Worm (Caenorhabditis elegans): ENCODE results near the gene arx-4.

The arx-4 gene

ce11 chrIII:907311-907710, 45.2 kb downstream of the arx-4 start, which contains the start of gene F23H11.4:
F23H11.4 (minus strand) TSS chrIII:907539.
- TF ChIP-seq efl-1 (optimal IDR thresholded peaks at IDR 0.05): no peak
- TF ChIP-seq efl-1 (GFP tag; optimal IDR thresholded peaks at IDR 0.05 in 1 of 2): peak in 1 of 2 experiments; percentile 71
- no peak for TF ChIP-seq blmp-1 (tag; optimal IDR thresholded peaks at IDR 0.05)

ce11 chrIII:907990-908389, 45.9 kb downstream of the arx-4 start:
- TF ChIP-seq alr-1 (tag; optimal IDR thresholded peaks at IDR 0.05; ENCODE audit: borderline replicate concordance) (no peak), zip-4 (GFP tag; optimal IDR thresholded peaks at IDR 0.05) (no peak), blmp-1 (tag; optimal IDR thresholded peaks at IDR 0.05) (peak; percentile 61), jun-1 (tag; optimal IDR thresholded peaks at IDR 0.05) (peak; percentile 71), efl-1 (optimal IDR thresholded peaks at IDR 0.05) (peak; percentile 6 to 49), efl-1 (GFP tag; optimal IDR thresholded peaks at IDR 0.05 in 1 of 2) (peak in 1 of 2 experiments; percentile 7), tbx-2 (tag; optimal IDR thresholded peaks at IDR 0.05) (no peak), egl-13 (tag; optimal IDR thresholded peaks at IDR 0.05) (no peak), mab-9 (GFP tag; IDR thresholded peaks at IDR 0.05) (no peak), unc-98 (GFP tag; IDR thresholded peaks at IDR 0.05) (no peak), mdl-1 (tag; optimal IDR thresholded peaks at IDR 0.05) (no peak), fos-1 (tag; optimal IDR thresholded peaks at IDR 0.05) (peak; percentile 94), aly-2 (tag; optimal IDR thresholded peaks at IDR 0.05) (no peak), lin-14 (GFP tag; optimal IDR thresholded peaks at IDR 0.05) (peak; percentile 36), nhr-19 (GFP tag; conservative IDR thresholded peaks at IDR 0.05) (no peak), lsy-2 (tag; optimal IDR thresholded peaks at IDR 0.05) (peak in 1 of 2 experiments; percentile 45), snu-23 (GFP tag; optimal IDR thresholded peaks at IDR 0.05) (peak; percentile 5), rnt-1 (tag; optimal IDR thresholded peaks at IDR 0.05) (no peak), nhr-12 (tag; optimal IDR thresholded peaks at IDR 0.05) (no peak), hlh-17 (GFP tag; optimal IDR thresholded peaks at IDR 0.05; ENCODE audit: borderline replicate concordance) (no peak)

ce11 chrIII:909540-909939, 47.4 kb downstream of the arx-4 start, which contains the start of gene crls-1:
crls-1 (minus strand) TSS chrIII:909902.
- TF ChIP-seq lsy-2 (tag; optimal IDR thresholded peaks at IDR 0.05) (peak in 1 of 2 experiments; percentile 4), mef-2 (tag; optimal IDR thresholded peaks at IDR 0.05) (no peak), nhr-85 (tag) (peak; percentile 14), sup-37 (GFP tag; optimal IDR thresholded peaks at IDR 0.05) (no peak), nhr-47 (tag; optimal IDR thresholded peaks at IDR 0.05) (peak; percentile 3), rnt-1 (tag; optimal IDR thresholded peaks at IDR 0.05) (peak; percentile 7), tlp-1 (tag; optimal IDR thresholded peaks at IDR 0.05) (no peak)

- TF ChIP-seq jun-1 (tag; optimal IDR thresholded peaks at IDR 0.05): no peak
- TF ChIP-seq ceh-82 (tag; optimal IDR thresholded peaks at IDR 0.05): no peak
- no peak for TF ChIP-seq ces-1 (GFP tag; optimal IDR thresholded peaks at IDR 0.05)
- no peak for TF ChIP-seq ceh-8 (GFP tag; optimal IDR thresholded peaks at IDR 0.05)
- no peak for TF ChIP-seq mef-2 (tag; optimal IDR thresholded peaks at IDR 0.05)
- TF ChIP-seq ama-1 (optimal IDR thresholded peaks at IDR 0.05): no peak
- peak in 2 of 3 experiments; percentile 27 to 43 for TF ChIP-seq dpl-1 (GFP tag; optimal IDR thresholded peaks at IDR 0.05)
- peak; percentile 9 for TF ChIP-seq lir-3 (tag; optimal IDR thresholded peaks at IDR 0.05; ENCODE audit: poor library complexity)
- TF ChIP-seq mdl-1 (tag; optimal IDR thresholded peaks at IDR 0.05): no peak
- TF ChIP-seq nhr-85 (tag): no peak
- no peak for TF ChIP-seq egl-27 (tag; optimal IDR thresholded peaks at IDR 0.05)
- TF ChIP-seq nhr-47 (tag; optimal IDR thresholded peaks at IDR 0.05): peak; percentile 31
- TF ChIP-seq lin-14 (GFP tag; optimal IDR thresholded peaks at IDR 0.05): no peak
- TF ChIP-seq egl-13 (tag; optimal IDR thresholded peaks at IDR 0.05): no peak
- peak; percentile 48 for TF ChIP-seq C16A3.4 (tag; optimal IDR thresholded peaks at IDR 0.05)
- peak; percentile 36 for TF ChIP-seq unc-130 (tag; optimal IDR thresholded peaks at IDR 0.05)
- TF ChIP-seq fkh-10 (GFP tag; optimal IDR thresholded peaks at IDR 0.05): no peak
- TF ChIP-seq F16B12.6 (tag; optimal IDR thresholded peaks at IDR 0.05): peak; percentile 27
- TF ChIP-seq elt-3 (tag; optimal IDR thresholded peaks at IDR 0.05): peak in 1 of 6 experiments; percentile 5
- TF ChIP-seq efl-1 (optimal IDR thresholded peaks at IDR 0.05): peak; percentile 24 to 35
- TF ChIP-seq efl-1 (GFP tag; optimal IDR thresholded peaks at IDR 0.05 in 1 of 2): peak; percentile 32 to 79
- no peak for TF ChIP-seq ztf-4 (tag; optimal IDR thresholded peaks at IDR 0.05)
- no peak for TF ChIP-seq sup-37 (GFP tag; optimal IDR thresholded peaks at IDR 0.05)
- TF ChIP-seq tlp-1 (tag; optimal IDR thresholded peaks at IDR 0.05): no peak
- TF ChIP-seq mab-9 (GFP tag; IDR thresholded peaks at IDR 0.05): no peak
- peak; percentile 33 to 41 for TF ChIP-seq lin-35 (GFP tag; optimal IDR thresholded peaks at IDR 0.05)
- no peak for TF ChIP-seq nhr-90 (tag; optimal IDR thresholded peaks at IDR 0.05; ENCODE audit: poor library complexity)
- peak; percentile 14 for TF ChIP-seq skn-1 (tag; optimal IDR thresholded peaks at IDR 0.05)
- peak; percentile 57 for TF ChIP-seq blmp-1 (tag; optimal IDR thresholded peaks at IDR 0.05)
- no peak for TF ChIP-seq sox-4 (tag; optimal IDR thresholded peaks at IDR 0.05)
Measured at ce11 chrIII:910540-911311, 48.6 kb downstream of the arx-4 start, which contains the start of the genes F23H11.5 and bra-2. F23H11.5 (minus strand) TSS chrIII:910590. bra-2 (plus strand) TSS chrIII:911261.
